Fruit fly (Drosophila melanogaster): Measurements from ENCODE around the gene Rh6.

DNA sequence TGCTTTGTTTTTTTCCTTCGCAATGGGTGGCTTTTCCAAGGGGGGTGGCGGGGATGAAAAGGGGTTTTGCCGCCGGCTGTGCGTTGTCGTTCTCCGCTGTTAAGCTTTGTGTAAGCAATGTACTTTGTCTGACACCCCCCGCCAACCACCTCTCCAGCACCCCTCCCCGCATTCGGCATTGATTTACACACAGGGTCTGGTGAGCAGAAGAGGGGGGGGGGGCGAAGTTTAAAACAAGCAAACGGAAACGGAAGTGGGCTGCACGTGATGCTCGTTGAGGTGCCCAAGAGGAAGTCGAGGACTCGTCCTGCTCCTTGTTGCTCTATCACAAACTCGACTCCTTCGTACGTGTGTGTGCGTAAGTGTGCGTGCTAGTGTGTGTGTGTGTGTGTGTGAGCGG is 34.2 kb downstream of the Rh6 start:
- TF ChIP-seq pan (optimal IDR thresholded peaks at IDR 0.05) = no peak
- no peak for TF ChIP-seq CG8478 (optimal IDR thresholded peaks at IDR 0.05)

Measured in whole organism.